Worm (Caenorhabditis elegans) whole organism, L3 larva: ENCODE results near the gene Y75B8A.31.
A peak's percentile ranks its signal among the peaks of the same experiment; 100 is the strongest.

ENCODE experiments used
- ZK546.5 ChIP-seq: sonication (generic microtip); optimal IDR thresholded peaks from 2 replicates; lab custom pipeline; 2017; ENCODE audit warnings: missing biosample characterization, missing genetic modification characterization
- elt-1 ChIP-seq: fragments of 150-350 bp; optimal IDR thresholded peaks from 2 replicates; lab custom pipeline; 2014; ENCODE audit warnings: missing biosample characterization, missing genetic modification characterization
- elt-3 ChIP-seq, 3 experiments: fragments of 150-350 bp in 1 of 3; sonication (generic microtip) in 2 of 3; optimal IDR thresholded peaks; 2 replicates in 2 of 3; 4 replicates in 1 of 3; lab custom pipeline; 2014 to 2017; ENCODE audit warnings: missing biosample characterization in 3 of 3, missing genetic modification characterization in 3 of 3
- fkh-10 ChIP-seq: sonication (generic microtip); optimal IDR thresholded peaks from 2 replicates; lab custom pipeline; 2017; ENCODE audit warnings: missing biosample characterization, missing genetic modification reagents, missing genetic modification characterization
- nhr-23 ChIP-seq: fragments of 150-350 bp; optimal IDR thresholded peaks from 2 replicates; lab custom pipeline; 2014; ENCODE audit warnings: missing biosample characterization, missing genetic modification reagents, missing genetic modification characterization
- nhr-237 ChIP-seq: fragments of 150-350 bp; optimal IDR thresholded peaks from 2 replicates; lab custom pipeline; 2014; ENCODE audit warnings: missing biosample characterization, missing genetic modification characterization
- nhr-76 ChIP-seq: fragments of 150-350 bp; sonication (generic microtip); optimal IDR thresholded peaks from 5 replicates; lab custom pipeline; 2014; ENCODE audit warnings: missing biosample characterization, missing genetic modification characterization
- pqm-1 ChIP-seq: fragments of 150-350 bp; optimal IDR thresholded peaks from 2 replicates; lab custom pipeline; 2017; ENCODE audit warnings: missing biosample characterization, missing genetic modification characterization, inconsistent platforms
- skn-1 ChIP-seq: fragments of 150-350 bp; optimal IDR thresholded peaks from 2 replicates; lab custom pipeline; 2014; ENCODE audit warnings: missing biosample characterization, missing genetic modification characterization
- unc-39 ChIP-seq: sonication (generic microtip); optimal IDR thresholded peaks from 4 replicates; lab custom pipeline; 2017; ENCODE audit warnings: missing biosample characterization, missing genetic modification characterization
- unc-62 ChIP-seq: fragments of 150-350 bp; sonication (generic microtip); optimal IDR thresholded peaks from 4 replicates; lab custom pipeline; 2014; ENCODE audit warnings: missing biosample characterization, missing genetic modification reagents, missing genetic modification characterization
- ztf-11 ChIP-seq: fragments of 150-350 bp; optimal IDR thresholded peaks from 2 replicates; lab custom pipeline; 2014; ENCODE audit warnings: missing biosample characterization, missing genetic modification characterization

DNA sequence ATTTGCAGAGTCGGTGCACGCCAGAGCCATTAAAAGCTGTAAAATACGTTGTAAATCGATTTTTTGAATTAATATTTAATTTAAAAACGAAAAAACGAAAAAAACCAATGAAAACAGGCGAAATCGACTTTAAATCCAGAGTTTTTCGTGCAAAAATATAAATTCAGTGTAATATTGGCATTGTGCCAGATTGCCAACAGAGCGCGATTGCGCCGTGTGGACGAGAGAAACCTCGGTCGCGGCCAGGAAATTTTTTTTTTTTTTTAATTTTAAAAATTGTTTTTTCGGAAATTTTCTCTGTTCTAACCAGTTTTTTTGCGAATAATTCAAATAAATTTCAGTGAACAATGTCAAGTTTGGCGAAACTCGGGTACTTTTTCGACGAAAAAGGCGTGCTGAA is at the start of gene Y75B8A.31, which contains the start of gene pph-4.1:
- TF ChIP-seq elt-1 (tag; lab: Kevin White, UChicago) (peak; percentile 50), ztf-11 (tag; lab: Kevin White, UChicago) (no peak), nhr-23 (peak; percentile 93), skn-1 (tag; lab: Kevin White, UChicago) (peak; percentile 43), unc-62 (GFP tag; lab: Kevin White, UChicago) (no peak), elt-3 (tag; optimal IDR thresholded peaks at IDR 0.05; lab: Kevin White, UChicago) (no peak), nhr-76 (tag; lab: Kevin White, UChicago) (no peak), nhr-237 (tag; lab: Kevin White, UChicago) (no peak), unc-39 (tag; lab: Kevin White, UChicago) (no peak), fkh-10 (GFP tag; lab: Kevin White, UChicago) (no peak), pqm-1 (peak; percentile 45), ZK546.5 (tag; lab: Kevin White, UChicago) (no peak)
